Worm (Caenorhabditis elegans): Measurements from ENCODE around the gene asm-3.
A peak's percentile ranks its signal among the peaks of the same experiment; 100 is the strongest.

Gene asm-3

ce11 chrIV:548000-548399, 24.4 kb upstream of the asm-3 start, which contains the start of gene F56A11.4:
Gene F56A11.4, plus strand, starts transcription at chrIV:548300.
- TF ChIP-seq tab-1 (GFP tag; IDR thresholded peaks at IDR 0.05) = no peak
- TF ChIP-seq ref-1 (GFP tag; conservative IDR thresholded peaks at IDR 0.05) = no peak
- no peak for TF ChIP-seq ztf-29 (GFP tag; IDR thresholded peaks at IDR 0.05)
- no peak for TF ChIP-seq klf-2 (GFP tag; conservative IDR thresholded peaks at IDR 0.05)
- no peak for TF ChIP-seq T22C8.4 (GFP tag; IDR thresholded peaks at IDR 0.05)
- no peak for TF ChIP-seq cog-1 (tag; optimal IDR thresholded peaks at IDR 0.05)
- TF ChIP-seq ztf-23 (GFP tag; IDR thresholded peaks at IDR 0.05) = no peak
- no peak for TF ChIP-seq med-1 (GFP tag; optimal IDR thresholded peaks at IDR 0.05; ENCODE audit: insufficient read depth)
- no peak for TF ChIP-seq flt-1 (GFP tag; IDR thresholded peaks at IDR 0.05)

ce11 chrIV:545852-546251, 22.2 kb upstream of the asm-3 start:
- TF ChIP-seq ztf-23 (GFP tag; IDR thresholded peaks at IDR 0.05) = no peak

- TF ChIP-seq tab-1 (GFP tag; IDR thresholded peaks at IDR 0.05) (no peak), ztf-29 (GFP tag; IDR thresholded peaks at IDR 0.05) (no peak), flt-1 (GFP tag; IDR thresholded peaks at IDR 0.05) (no peak), T22C8.4 (GFP tag; IDR thresholded peaks at IDR 0.05) (no peak), med-1 (GFP tag; optimal IDR thresholded peaks at IDR 0.05; ENCODE audit: insufficient read depth) (no peak), ref-1 (GFP tag; conservative IDR thresholded peaks at IDR 0.05) (no peak), ztf-23 (GFP tag; IDR thresholded peaks at IDR 0.05) (no peak), cog-1 (tag; optimal IDR thresholded peaks at IDR 0.05) (no peak), klf-2 (GFP tag; conservative IDR thresholded peaks at IDR 0.05) (no peak)
Observed at ce11 chrIV:531835-532234, 8.2 kb upstream of the asm-3 start, which contains the start of gene glt-7. Gene glt-7, plus strand, starts transcription at chrIV:532135.

ce11 chrIV:524352-524751, 743 bp upstream of the asm-3 start, which contains the start of gene W03G1.2:
Gene W03G1.2, plus strand, starts transcription at chrIV:524652.
- TF ChIP-seq tab-1 (GFP tag; IDR thresholded peaks at IDR 0.05) = no peak
- no peak for TF ChIP-seq ztf-29 (GFP tag; IDR thresholded peaks at IDR 0.05)
- TF ChIP-seq flt-1 (GFP tag; IDR thresholded peaks at IDR 0.05) = no peak
- no peak for TF ChIP-seq med-1 (GFP tag; optimal IDR thresholded peaks at IDR 0.05; ENCODE audit: insufficient read depth)
- no peak for TF ChIP-seq klf-2 (GFP tag; conservative IDR thresholded peaks at IDR 0.05)

DNA sequence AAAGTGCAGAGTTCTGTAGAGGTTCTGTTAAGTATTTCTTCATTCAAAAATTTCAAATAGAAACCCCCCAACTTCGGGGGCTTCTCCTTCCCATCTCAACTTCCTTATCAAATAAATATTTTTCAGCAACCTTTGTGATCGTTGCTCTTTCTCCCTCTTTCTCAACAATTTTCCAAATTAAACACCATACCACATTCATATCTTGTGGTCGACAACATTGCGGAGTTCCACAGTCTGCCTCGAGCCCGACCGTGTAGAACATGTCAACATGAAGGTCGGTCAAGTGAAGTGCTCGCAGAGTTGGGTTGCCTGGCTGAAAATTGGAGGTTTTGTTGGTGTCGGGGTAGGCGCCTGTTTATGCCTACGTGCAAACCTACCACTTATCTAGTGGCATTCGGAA, 1.0 kb downstream of the asm-3 start:
- no peak for TF ChIP-seq cog-1 (tag; optimal IDR thresholded peaks at IDR 0.05)
- no peak for TF ChIP-seq ztf-29 (GFP tag; IDR thresholded peaks at IDR 0.05)
- TF ChIP-seq flt-1 (GFP tag; IDR thresholded peaks at IDR 0.05) = no peak
- TF ChIP-seq ztf-23 (GFP tag; IDR thresholded peaks at IDR 0.05) = no peak
- TF ChIP-seq T22C8.4 (GFP tag; IDR thresholded peaks at IDR 0.05) = no peak
- no peak for TF ChIP-seq ref-1 (GFP tag; conservative IDR thresholded peaks at IDR 0.05)
- no peak for TF ChIP-seq klf-2 (GFP tag; conservative IDR thresholded peaks at IDR 0.05)
- no peak for TF ChIP-seq tab-1 (GFP tag; IDR thresholded peaks at IDR 0.05)
- no peak for TF ChIP-seq med-1 (GFP tag; optimal IDR thresholded peaks at IDR 0.05; ENCODE audit: insufficient read depth)

- TF ChIP-seq flt-1 (GFP tag; IDR thresholded peaks at IDR 0.05) = peak; percentile 59
- no peak for TF ChIP-seq ref-1 (GFP tag; conservative IDR thresholded peaks at IDR 0.05)
- no peak for TF ChIP-seq klf-2 (GFP tag; conservative IDR thresholded peaks at IDR 0.05)
- no peak for TF ChIP-seq med-1 (GFP tag; optimal IDR thresholded peaks at IDR 0.05; ENCODE audit: insufficient read depth)
- TF ChIP-seq ztf-23 (GFP tag; IDR thresholded peaks at IDR 0.05) = 0 out of 2 replicates have a peak, but pooled peaks have one; percentile 42
Observed at ce11 chrIV:519409-519808, 4.2 kb downstream of the asm-3 start, which contains the start of gene pig-1. Gene pig-1, minus strand, starts transcription at chrIV:519457.

- TF ChIP-seq ref-1 (GFP tag; conservative IDR thresholded peaks at IDR 0.05) = no peak
Observed at ce11 chrIV:506384-506783, 17.2 kb downstream of the asm-3 start, which contains the start of gene W03G1.5. Gene W03G1.5, minus strand, starts transcription at chrIV:506484.

DNA sequence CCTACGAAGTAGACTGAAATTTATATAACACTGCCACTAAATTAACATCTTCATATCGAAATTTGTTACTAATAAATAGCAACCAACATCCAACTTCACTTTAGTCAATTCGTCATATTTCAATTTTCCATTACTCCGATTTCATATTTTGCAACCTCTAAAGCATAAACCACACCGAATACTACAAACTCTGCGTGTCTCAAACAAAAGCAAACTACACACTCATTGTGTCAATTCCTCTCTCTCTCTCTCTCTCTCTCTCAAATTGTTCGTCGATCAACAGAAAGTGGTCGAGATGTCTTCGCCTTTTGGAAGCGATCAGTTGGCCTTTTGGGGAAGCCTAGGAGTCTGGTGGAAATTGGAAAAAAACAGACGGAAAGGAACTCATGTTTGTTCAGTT, 19.1 kb downstream of the asm-3 start:
- TF ChIP-seq ref-1 (GFP tag; conservative IDR thresholded peaks at IDR 0.05) (no peak), ztf-23 (GFP tag; IDR thresholded peaks at IDR 0.05) (no peak), med-1 (GFP tag; optimal IDR thresholded peaks at IDR 0.05; ENCODE audit: insufficient read depth) (no peak), ztf-29 (GFP tag; IDR thresholded peaks at IDR 0.05) (no peak), flt-1 (GFP tag; IDR thresholded peaks at IDR 0.05) (no peak), klf-2 (GFP tag; conservative IDR thresholded peaks at IDR 0.05) (no peak), tab-1 (GFP tag; IDR thresholded peaks at IDR 0.05) (no peak), cog-1 (tag; optimal IDR thresholded peaks at IDR 0.05) (no peak), T22C8.4 (GFP tag; IDR thresholded peaks at IDR 0.05) (no peak)

DNA sequence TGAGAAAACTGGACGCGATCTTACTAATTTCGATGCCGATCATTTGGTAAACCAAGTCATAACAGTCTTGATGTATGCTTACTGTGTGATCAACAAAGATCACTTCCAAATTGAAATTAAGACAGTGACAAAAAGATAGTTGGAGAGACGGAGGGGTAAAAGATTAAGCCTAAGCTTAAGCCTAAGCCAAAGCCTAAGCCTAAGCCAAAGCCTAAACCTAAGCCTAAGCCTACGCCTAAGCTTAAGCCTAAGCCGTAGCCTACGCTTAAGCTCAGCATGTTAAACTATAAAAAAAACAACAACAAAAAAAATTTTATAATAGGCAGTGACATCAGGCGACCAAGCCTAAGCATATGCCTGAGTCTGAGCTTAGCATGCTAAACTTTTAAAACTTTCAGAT, 26.5 kb downstream of the asm-3 start:
- TF ChIP-seq med-1 (GFP tag; optimal IDR thresholded peaks at IDR 0.05; ENCODE audit: insufficient read depth) = no peak
- TF ChIP-seq klf-2 (GFP tag; conservative IDR thresholded peaks at IDR 0.05) = no peak
- TF ChIP-seq flt-1 (GFP tag; IDR thresholded peaks at IDR 0.05) = no peak
- TF ChIP-seq ztf-23 (GFP tag; IDR thresholded peaks at IDR 0.05) = no peak
- no peak for TF ChIP-seq ref-1 (GFP tag; conservative IDR thresholded peaks at IDR 0.05)
- no peak for TF ChIP-seq T22C8.4 (GFP tag; IDR thresholded peaks at IDR 0.05)
- no peak for TF ChIP-seq tab-1 (GFP tag; IDR thresholded peaks at IDR 0.05)
- TF ChIP-seq cog-1 (tag; optimal IDR thresholded peaks at IDR 0.05) = no peak
- peak; percentile 59; the same call in 1 of the 2 replicates for TF ChIP-seq ztf-29 (GFP tag; IDR thresholded peaks at IDR 0.05)

DNA sequence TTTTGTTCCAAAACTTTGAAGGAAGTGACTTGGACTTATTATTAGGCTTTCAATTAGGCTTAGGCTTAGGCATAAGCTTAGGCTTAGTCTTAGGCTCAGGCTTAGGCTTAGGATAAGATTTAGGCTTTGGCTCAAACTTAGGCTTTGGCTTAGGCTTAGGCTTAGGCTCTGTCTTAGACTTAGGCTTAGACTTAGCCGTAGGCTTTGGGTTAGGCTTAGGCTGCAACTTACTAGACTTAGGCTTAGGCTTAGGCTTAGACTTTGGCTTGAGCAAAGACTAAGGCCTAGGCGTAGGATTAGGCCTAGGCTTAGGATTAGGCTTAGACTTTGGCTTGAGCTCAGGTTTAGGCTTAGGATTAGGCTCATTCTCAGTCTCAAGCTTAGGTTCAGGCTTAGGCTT, 38.8 kb downstream of the asm-3 start:
- TF ChIP-seq cog-1 (tag; optimal IDR thresholded peaks at IDR 0.05) = no peak
- TF ChIP-seq flt-1 (GFP tag; IDR thresholded peaks at IDR 0.05) = 0 out of 2 replicates have a peak, but pooled peaks have one; percentile 16

DNA sequence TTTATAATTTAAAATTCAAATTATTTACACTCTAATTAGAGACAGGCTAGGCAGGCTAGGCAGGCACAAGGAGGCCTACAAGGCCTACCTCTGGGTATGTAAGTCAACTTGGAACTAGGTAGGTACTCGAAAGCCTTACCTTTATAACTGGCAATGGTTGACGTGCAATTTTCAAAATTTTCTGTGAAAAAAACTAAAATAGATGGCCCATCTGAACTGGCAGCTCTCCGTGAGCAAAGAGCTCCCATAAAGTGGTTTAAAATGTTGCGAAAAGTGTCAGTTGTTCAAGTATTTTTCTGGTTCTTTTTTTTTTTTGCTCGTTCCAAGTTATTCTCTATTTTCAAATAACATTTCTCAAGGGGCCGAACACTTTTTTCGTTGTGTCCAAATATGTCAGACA, 39.6 kb downstream of the asm-3 start:
- TF ChIP-seq klf-2 (GFP tag; conservative IDR thresholded peaks at IDR 0.05) (no peak), flt-1 (GFP tag; IDR thresholded peaks at IDR 0.05) (no peak), tab-1 (GFP tag; IDR thresholded peaks at IDR 0.05) (no peak), cog-1 (tag; optimal IDR thresholded peaks at IDR 0.05) (no peak), ztf-23 (GFP tag; IDR thresholded peaks at IDR 0.05) (no peak), T22C8.4 (GFP tag; IDR thresholded peaks at IDR 0.05) (no peak), med-1 (GFP tag; optimal IDR thresholded peaks at IDR 0.05; ENCODE audit: insufficient read depth) (no peak), ref-1 (GFP tag; conservative IDR thresholded peaks at IDR 0.05) (no peak), ztf-29 (GFP tag; IDR thresholded peaks at IDR 0.05) (no peak)
